Worm (Caenorhabditis elegans) whole organism, mixed stage, embryonic: ENCODE results near the gene T11F8.12.
"Not testable (repeated sequence)": the region's sequence is repeated elsewhere in the genome, so short reads cannot be mapped to it uniquely, and the experiment has no call there.

Experiments used
- M03D4.4 ChIP-seq: sonication (generic microtip); optimal IDR thresholded peaks from 2 replicates; lab custom pipeline; 2017; ENCODE audit warnings: mild to moderate bottlenecking, missing genetic modification characterization, missing compliant biosample characterization
- bed-3 ChIP-seq: fragments of 200-800 bp; sonication (Bioruptor generic); optimal IDR thresholded peaks from 3 replicates; lab custom pipeline; 2018; ENCODE audit warnings: mild to moderate bottlenecking, missing genetic modification characterization, moderate library complexity, missing compliant biosample characterization
- ceh-39 ChIP-seq: fragments of 150-350 bp; optimal IDR thresholded peaks from 2 replicates; lab custom pipeline; 2014; ENCODE audit warnings: missing biosample characterization, missing genetic modification characterization
- ceh-43 ChIP-seq: fragments of 200-800 bp; sonication (Bioruptor generic); optimal IDR thresholded peaks from 2 replicates; lab custom pipeline; 2018; ENCODE audit warnings: mild to moderate bottlenecking, missing genetic modification characterization, moderate library complexity, missing compliant biosample characterization
- ceh-83 ChIP-seq: fragments of 200-800 bp; sonication (Bioruptor generic); optimal IDR thresholded peaks from 2 replicates; lab custom pipeline; 2018; ENCODE audit warnings: mild to moderate bottlenecking, missing genetic modification characterization, missing compliant biosample characterization
- ces-1 ChIP-seq: fragments of 150-350 bp; optimal IDR thresholded peaks from 2 replicates; lab custom pipeline; 2014; ENCODE audit warnings: missing biosample characterization, missing genetic modification reagents, missing genetic modification characterization
- cnd-1 ChIP-seq: fragments of 200-800 bp; sonication (Bioruptor generic); optimal IDR thresholded peaks from 2 replicates; lab custom pipeline; 2018; ENCODE audit warnings: mild to moderate bottlenecking, missing genetic modification characterization, missing compliant biosample characterization
- ham-2 ChIP-seq: fragments of 200-800 bp; sonication (Bioruptor generic); optimal IDR thresholded peaks from 2 replicates; lab custom pipeline; 2018; ENCODE audit warnings: mild to moderate bottlenecking, missing genetic modification characterization, missing compliant biosample characterization
- hlh-1 ChIP-seq: fragments of 150-350 bp; optimal IDR thresholded peaks from 2 replicates; lab custom pipeline; 2014; ENCODE audit warnings: missing biosample characterization, missing genetic modification reagents, missing genetic modification characterization
- lin-13 ChIP-seq: fragments of 150-350 bp; optimal IDR thresholded peaks from 2 replicates; lab custom pipeline; 2014; ENCODE audit warnings: missing biosample characterization, missing genetic modification characterization
- lin-32 ChIP-seq: fragments of 200-800 bp; sonication (Bioruptor generic); optimal IDR thresholded peaks from 2 replicates; lab custom pipeline; 2018; ENCODE audit warnings: mild to moderate bottlenecking, missing genetic modification characterization, missing compliant biosample characterization
- lsy-2 ChIP-seq: fragments of 150-350 bp; optimal IDR thresholded peaks from 2 replicates; lab custom pipeline; 2014; ENCODE audit warnings: missing biosample characterization, missing genetic modification characterization
- mab-5 ChIP-seq: fragments of 150-350 bp; optimal IDR thresholded peaks from 2 replicates; lab custom pipeline; 2014; ENCODE audit warnings: missing biosample characterization, missing genetic modification characterization
- mep-1 ChIP-seq: fragments of 150-350 bp; optimal IDR thresholded peaks from 2 replicates; lab custom pipeline; 2017; ENCODE audit warnings: missing biosample characterization, missing genetic modification reagents, missing genetic modification characterization, inconsistent platforms
- mls-2 ChIP-seq: sonication (generic microtip); optimal IDR thresholded peaks from 2 replicates; lab custom pipeline; 2016; ENCODE audit warnings: mild to moderate bottlenecking, missing genetic modification characterization, moderate library complexity, missing compliant biosample characterization
- nhr-12 ChIP-seq: fragments of 150-350 bp; optimal IDR thresholded peaks from 2 replicates; lab custom pipeline; 2014; ENCODE audit warnings: missing biosample characterization, missing genetic modification characterization
- nhr-2 ChIP-seq: fragments of 150-350 bp; optimal IDR thresholded peaks from 2 replicates; lab custom pipeline; 2014; ENCODE audit warnings: missing biosample characterization, missing genetic modification characterization
- nhr-76 ChIP-seq: sonication (generic microtip); optimal IDR thresholded peaks from 2 replicates; lab custom pipeline; 2017; ENCODE audit warnings: missing biosample characterization, missing genetic modification characterization
- sem-2 ChIP-seq: fragments of 200-800 bp; sonication (Bioruptor generic); optimal IDR thresholded peaks from 2 replicates; lab custom pipeline; 2018; ENCODE audit warnings: mild to moderate bottlenecking, missing genetic modification characterization, missing compliant biosample characterization
- sptf-1 ChIP-seq: sonication (generic microtip); optimal IDR thresholded peaks from 2 replicates; lab custom pipeline; 2017; ENCODE audit warnings: mild to moderate bottlenecking, missing genetic modification characterization, moderate library complexity, missing compliant biosample characterization
- tbx-8 ChIP-seq: fragments of 200-800 bp; sonication (Bioruptor generic); optimal IDR thresholded peaks from 2 replicates; lab custom pipeline; 2018; ENCODE audit warnings: mild to moderate bottlenecking, missing genetic modification characterization, moderate library complexity, missing compliant biosample characterization
- unc-120 ChIP-seq: sonication (generic microtip); optimal IDR thresholded peaks from 2 replicates; lab custom pipeline; 2017; ENCODE audit warnings: missing genetic modification characterization, missing compliant biosample characterization; ENCODE audit not compliant: poor library complexity, severe bottlenecking
- unc-39 ChIP-seq: fragments of 150-350 bp; optimal IDR thresholded peaks from 2 replicates; lab custom pipeline; 2014; ENCODE audit warnings: missing biosample characterization, missing genetic modification characterization
- ztf-11 ChIP-seq: fragments of 150-350 bp; optimal IDR thresholded peaks from 2 replicates; lab custom pipeline; 2014; ENCODE audit warnings: missing biosample characterization, missing genetic modification characterization

T11F8.12 gene

DNA sequence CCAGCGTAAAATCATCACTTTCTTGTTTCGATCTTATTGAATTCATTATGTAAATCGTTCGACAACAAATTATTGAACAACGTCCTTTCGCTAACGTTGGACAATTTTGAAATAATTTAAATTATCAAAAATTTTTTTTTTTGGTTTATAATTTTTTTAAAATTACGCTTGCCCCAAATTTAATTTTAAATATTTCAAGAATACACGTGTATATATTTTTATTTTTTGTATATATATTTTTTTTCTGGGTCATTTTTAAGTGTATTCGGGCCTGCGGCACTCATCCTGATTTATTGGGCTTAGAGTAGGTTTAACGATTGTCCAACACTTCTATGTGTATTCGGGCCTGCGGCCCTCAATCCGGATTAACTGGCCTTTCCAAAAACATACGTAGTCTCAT, 17.7 kb downstream of the T11F8.12 start, which contains the start of gene Y52D5A.2:
Gene Y52D5A.2 (minus strand): TSS at position 101 of the 400 bp plus-strand sequence.
- not testable (repeated sequence) for TF ChIP-seq nhr-2 (tag; lab: Kevin White, UChicago); mep-1; M03D4.4 (tag; lab: Kevin White, UChicago)
- TF ChIP-seq, all 35 proteins: peak for 0; not testable (repeated sequence) for 35

DNA sequence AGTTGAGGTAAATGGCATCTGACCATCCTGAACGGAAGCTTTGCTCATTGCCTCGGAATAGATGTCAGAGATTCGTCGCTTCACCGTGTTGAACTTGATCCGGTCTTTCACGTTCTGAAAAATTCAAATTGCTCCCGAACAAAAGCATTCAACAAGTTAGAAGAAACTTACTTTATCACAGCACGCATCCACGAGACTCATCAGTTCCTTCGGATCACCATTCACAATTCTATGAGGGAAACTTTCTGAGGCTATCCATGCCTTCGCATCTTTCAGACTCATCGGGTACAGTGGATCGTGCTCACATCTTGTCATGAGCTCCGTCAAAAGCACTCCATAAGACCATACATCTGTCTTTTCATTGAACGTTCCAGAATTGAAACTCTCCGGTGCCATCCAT, 19.3 kb downstream of the T11F8.12 start:
- TF ChIP-seq sptf-1 (no peak), nhr-12 (tag; lab: Kevin White, UChicago) (no peak), cnd-1 (tag; lab: Kevin White, UChicago) (no peak), mab-5 (tag; lab: Kevin White, UChicago) (no peak), unc-120 (tag; lab: Kevin White, UChicago) (no peak), ceh-83 (GFP tag; lab: Kevin White, UChicago) (no peak), nhr-76 (no peak)
- TF ChIP-seq, all 35 proteins: peak for 0

- not testable (repeated sequence) for TF ChIP-seq nhr-76; ztf-11 (tag; lab: Kevin White, UChicago); ham-2 (GFP tag; lab: Kevin White, UChicago)
Measured at ce11 chrIV:5455999-5456398, 26.1 kb downstream of the T11F8.12 start, which contains the start of gene Y4C6A.3. TSS of gene Y4C6A.3 (minus strand) at chrIV:5456099.

DNA sequence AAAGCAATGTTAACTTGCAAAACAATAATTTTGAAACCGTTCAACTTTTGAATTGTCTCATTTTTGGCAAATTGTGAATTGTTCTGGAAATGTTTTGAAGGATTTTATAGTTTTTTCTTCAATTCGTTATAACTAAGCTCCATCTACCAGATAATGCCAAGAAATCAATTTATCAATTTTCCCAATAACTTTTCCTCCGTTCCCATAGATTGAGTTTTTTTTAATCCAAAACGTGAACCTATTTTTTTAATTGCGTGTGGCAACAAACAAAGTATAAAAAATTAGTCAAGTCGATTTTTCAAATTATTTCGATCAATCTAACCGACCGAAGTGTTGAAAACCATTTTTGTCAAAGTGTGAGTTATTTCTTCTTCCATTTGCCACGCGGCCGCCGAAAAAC, 29.5 kb downstream of the T11F8.12 start, which contains the start of gene Y4C6A.4:
Gene Y4C6A.4 (plus strand): TSS at position 301 of the 400 bp plus-strand sequence.
- no peak for TF ChIP-seq mls-2 (tag; lab: Kevin White, UChicago)
- TF ChIP-seq ces-1 (GFP tag; lab: Kevin White, UChicago): no peak
- no peak for TF ChIP-seq unc-120 (tag; lab: Kevin White, UChicago)
- no peak for TF ChIP-seq lin-32 (GFP tag; lab: Kevin White, UChicago)
- TF ChIP-seq tbx-8 (GFP tag; lab: Kevin White, UChicago): no peak
- TF ChIP-seq ceh-83 (GFP tag; lab: Kevin White, UChicago): no peak
- no peak for TF ChIP-seq nhr-12 (tag; lab: Kevin White, UChicago)
- TF ChIP-seq unc-39 (tag; lab: Kevin White, UChicago): no peak
- TF ChIP-seq ceh-39 (tag; lab: Kevin White, UChicago): no peak

ce11 chrIV:5438705-5439104, 43.4 kb downstream of the T11F8.12 start, which contains the start of gene mgl-3:
TSS of gene mgl-3 (plus strand) at chrIV:5439005.
- TF ChIP-seq lsy-2 (tag; lab: Kevin White, UChicago) (no peak), ztf-11 (tag; lab: Kevin White, UChicago) (no peak), nhr-12 (tag; lab: Kevin White, UChicago) (no peak), hlh-1 (tag; lab: Kevin White, UChicago) (no peak), ceh-39 (tag; lab: Kevin White, UChicago) (no peak), mab-5 (tag; lab: Kevin White, UChicago) (no peak), ces-1 (GFP tag; lab: Kevin White, UChicago) (no peak), cnd-1 (tag; lab: Kevin White, UChicago) (no peak), sem-2 (GFP tag; lab: Kevin White, UChicago) (no peak), ceh-43 (no peak), unc-39 (tag; lab: Kevin White, UChicago) (no peak), lin-13 (no peak), M03D4.4 (tag; lab: Kevin White, UChicago) (no peak), bed-3 (GFP tag; lab: Kevin White, UChicago) (no peak)
